Fruit fly (Drosophila melanogaster) whole organism, adult: ENCODE results near the gene sunn.

ENCODE experiments used
- CG1620 ChIP-seq: fragments of 200-800 bp; sonication (Bioruptor generic); optimal IDR thresholded peaks from 2 replicates; lab custom pipeline; 2016; ENCODE audit warnings: missing biosample characterization, missing genetic modification characterization
- CG33017 ChIP-seq: fragments of 200-800 bp; sonication (Bioruptor generic); optimal IDR thresholded peaks from 2 replicates; lab custom pipeline; 2018; ENCODE audit warnings: missing biosample characterization, mild to moderate bottlenecking, missing genetic modification characterization, moderate library complexity
- CG5204 ChIP-seq: fragments of 200-800 bp; sonication (Bioruptor generic); optimal IDR thresholded peaks from 2 replicates; lab custom pipeline; 2016; ENCODE audit warnings: missing biosample characterization, missing genetic modification characterization
- bab1 ChIP-seq: fragments of 200-800 bp; sonication (Bioruptor generic); optimal IDR thresholded peaks from 3 replicates; lab custom pipeline; 2019; ENCODE audit warnings: missing biosample characterization, mild to moderate bottlenecking, missing genetic modification characterization, moderate library complexity
- kay ChIP-seq: fragments of 200-800 bp; sonication (Bioruptor generic); peaks from one replicate; lab custom pipeline; 2016; ENCODE audit warnings: missing biosample characterization, missing genetic modification characterization, borderline replicate concordance
- toe ChIP-seq: fragments of 200-800 bp; sonication (Bioruptor generic); optimal IDR thresholded peaks from 2 replicates; lab custom pipeline; 2016; ENCODE audit warnings: missing biosample characterization, missing genetic modification characterization

DNA sequence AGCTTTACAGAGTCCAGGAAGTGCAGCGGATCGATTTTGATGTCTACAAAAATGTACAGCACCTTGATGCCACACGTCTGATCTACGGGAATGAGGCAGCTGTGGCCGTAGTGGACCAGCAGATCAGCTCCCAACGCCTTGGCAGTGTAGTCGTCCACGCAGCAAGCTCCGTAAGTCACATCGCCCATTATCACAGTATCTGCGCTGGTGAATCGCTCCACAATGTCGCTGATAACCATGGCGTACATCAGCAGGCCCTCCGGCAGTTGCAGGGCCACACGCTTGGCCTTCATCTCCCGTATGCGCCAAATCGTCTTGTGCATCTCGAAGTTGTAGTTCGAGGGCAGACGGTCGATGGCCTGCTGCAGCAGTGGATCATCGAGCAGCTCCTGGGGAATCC, 33.1 kb upstream of the sunn start:
- no peak for TF ChIP-seq toe (GFP tag; lab: Kevin White, UChicago)
- TF ChIP-seq CG1620 (GFP tag; lab: Kevin White, UChicago), result no peak
- no peak for TF ChIP-seq CG5204
- no peak for TF ChIP-seq bab1
- TF ChIP-seq CG33017 (tag; lab: Kevin White, UChicago), result no peak
- no peak for TF ChIP-seq kay (GFP tag; lab: Kevin White, UChicago)
